Fruit fly (Drosophila melanogaster): Measurements from ENCODE around the gene Qsox4.

The Qsox4 gene

dm6 chr3R:23752728-23753127 is 50.2 kb downstream of the Qsox4 start, which contains the start of the genes RanBP3 and Rpt5 (continued):
- no peak for TF ChIP-seq crol (GFP tag; IDR thresholded peaks at IDR 0.05)
- TF ChIP-seq NC2α (GFP tag; optimal IDR thresholded peaks at IDR 0.05): peak; percentile 31
- TF ChIP-seq CG16815 (GFP tag; optimal IDR thresholded peaks at IDR 0.05): no peak
- TF ChIP-seq chinmo (GFP tag; IDR thresholded peaks at IDR 0.05; ENCODE audit: partially characterized antibody): peak; percentile 69; the same call in 1 of the 4 replicates
- TF ChIP-seq ssp (GFP tag; IDR thresholded peaks at IDR 0.05): peak; percentile 27; the same call in 1 of the 2 replicates
- TF ChIP-seq CG14014 (GFP tag; IDR thresholded peaks at IDR 0.05): 0 out of 2 replicates have a peak, but pooled peaks have one; percentile 30
- no peak for TF ChIP-seq Hand (GFP tag; optimal IDR thresholded peaks at IDR 0.05)
- TF ChIP-seq D19B (GFP tag; optimal IDR thresholded peaks at IDR 0.05): peak; percentile 8
- TF ChIP-seq CG7963 (GFP tag; IDR thresholded peaks at IDR 0.05; ENCODE audit: partially characterized antibody): peak; percentile 76
- TF ChIP-seq Mes4 (GFP tag; optimal IDR thresholded peaks at IDR 0.05): peak; percentile 9
- no peak for TF ChIP-seq schlank (tag; optimal IDR thresholded peaks at IDR 0.05)
- no peak for TF ChIP-seq B-H1 (GFP tag; IDR thresholded peaks at IDR 0.05)
- no peak for TF ChIP-seq CG15269 (tag; optimal IDR thresholded peaks at IDR 0.05)
- peak; percentile 74 for TF ChIP-seq tna (GFP tag; IDR thresholded peaks at IDR 0.05; ENCODE audit: partially characterized antibody)
- TF ChIP-seq CG11723 (GFP tag; optimal IDR thresholded peaks at IDR 0.05): no peak
- TF ChIP-seq Camta (GFP tag; optimal IDR thresholded peaks at IDR 0.05): peak; percentile 6
- peak; percentile 96 for TF ChIP-seq CG4617 (GFP tag; optimal IDR thresholded peaks at IDR 0.05; ENCODE audit: borderline replicate concordance)
- TF ChIP-seq CG1603 (tag; optimal IDR thresholded peaks at IDR 0.05): no peak
- peak; percentile 59 for TF ChIP-seq her (GFP tag; optimal IDR thresholded peaks at IDR 0.05)
- TF ChIP-seq pnt (GFP tag; optimal IDR thresholded peaks at IDR 0.05): no peak
- TF ChIP-seq CG10147 (GFP tag; optimal IDR thresholded peaks at IDR 0.05): peak; percentile 10
- peak; percentile 38 for TF ChIP-seq CG9817 (tag; optimal IDR thresholded peaks at IDR 0.05)
- TF ChIP-seq Lpt (GFP tag; optimal IDR thresholded peaks at IDR 0.05): no peak
- TF ChIP-seq CG9437 (GFP tag; optimal IDR thresholded peaks at IDR 0.05): no peak
- no peak for TF ChIP-seq Lim3 (GFP tag; IDR thresholded peaks at IDR 0.05)
- no peak for TF ChIP-seq Ssrp (tag; optimal IDR thresholded peaks at IDR 0.05)
- no peak for TF ChIP-seq fru (optimal IDR thresholded peaks at IDR 0.05)
- TF ChIP-seq Hr39 (optimal IDR thresholded peaks at IDR 0.05): no peak
- TF ChIP-seq CG12071 (GFP tag; optimal IDR thresholded peaks at IDR 0.05): no peak
- no peak for TF ChIP-seq ATbp (GFP tag; optimal IDR thresholded peaks at IDR 0.05)
- peak; percentile 16 for TF ChIP-seq da (GFP tag; optimal IDR thresholded peaks at IDR 0.05)
- peak; percentile 65 for TF ChIP-seq Hmr (GFP tag; optimal IDR thresholded peaks at IDR 0.05)
- peak; percentile 50 for TF ChIP-seq CG17829 (tag; optimal IDR thresholded peaks at IDR 0.05)
- peak; percentile 70 for TF ChIP-seq inv (GFP tag; IDR thresholded peaks at IDR 0.05; ENCODE audit: partially characterized antibody)
- peak; percentile 63 for TF ChIP-seq vnd (GFP tag; IDR thresholded peaks at IDR 0.05; ENCODE audit: partially characterized antibody)
- TF ChIP-seq CG7987 (GFP tag; optimal IDR thresholded peaks at IDR 0.05): peak; percentile 55
- TF ChIP-seq kah (GFP tag; optimal IDR thresholded peaks at IDR 0.05): no peak
- TF ChIP-seq CG4707 (GFP tag; optimal IDR thresholded peaks at IDR 0.05): peak; percentile 31
- TF ChIP-seq mam (GFP tag; optimal IDR thresholded peaks at IDR 0.05): peak; percentile 73
- TF ChIP-seq odd (GFP tag; optimal IDR thresholded peaks at IDR 0.05): no peak
- no peak for TF ChIP-seq sc (optimal IDR thresholded peaks at IDR 0.05)
- no peak for TF ChIP-seq sc (GFP tag; optimal IDR thresholded peaks at IDR 0.05)
- peak in 1 of 2 experiments; percentile 28 for TF ChIP-seq crp (GFP tag; optimal IDR thresholded peaks at IDR 0.05)
- TF ChIP-seq CG14667 (GFP tag; IDR thresholded peaks at IDR 0.05): no peak
- TF ChIP-seq Drgx (GFP tag; IDR thresholded peaks at IDR 0.05): peak; percentile 36; the same call in 1 of the 2 replicates
- TF ChIP-seq crc (GFP tag; optimal IDR thresholded peaks at IDR 0.05): no peak
- TF ChIP-seq Oaz (GFP tag; IDR thresholded peaks at IDR 0.05): no peak
- TF ChIP-seq CG12236 (GFP tag; optimal IDR thresholded peaks at IDR 0.05): no peak
- no peak for TF ChIP-seq nau (GFP tag; optimal IDR thresholded peaks at IDR 0.05)
- TF ChIP-seq CG3838 (GFP tag; optimal IDR thresholded peaks at IDR 0.05): no peak
- peak; percentile 49 for TF ChIP-seq CG13296 (GFP tag; optimal IDR thresholded peaks at IDR 0.05)

All from whole organism, embryonic.